Fruit fly (Drosophila melanogaster) whole organism, embryonic: ENCODE results near the gene CG2003.

Experiments
- CG10366 ChIP-seq: fragments of 200-800 bp; sonication (Bioruptor generic); IDR thresholded peaks from 2 replicates; pipeline ENCODE4 v1.3.6; 2022; ENCODE audit warnings: missing biosample characterization, missing genetic modification characterization
- Dip2 ChIP-seq: fragments of 200-800 bp; sonication (Bioruptor generic); IDR thresholded peaks from 2 replicates; pipeline ENCODE4 v1.3.6; 2022; ENCODE audit warnings: missing biosample characterization, missing genetic modification characterization
- Dll ChIP-seq: fragments of 200-800 bp; sonication (Bioruptor generic); IDR thresholded peaks from 4 replicates; pipeline ENCODE4 v1.3.6; 2022; ENCODE audit warnings: missing biosample characterization, missing genetic modification characterization; ENCODE audit not compliant: partially characterized antibody
- Fer2 ChIP-seq: fragments of 200-800 bp; sonication (Bioruptor generic); optimal IDR thresholded peaks from 2 replicates; lab custom pipeline; 2018; ENCODE audit warnings: missing biosample characterization, mild to moderate bottlenecking, missing genetic modification characterization, moderate library complexity
- Opbp ChIP-seq: fragments of 200-800 bp; sonication (Bioruptor generic); IDR thresholded peaks from 3 replicates; pipeline ENCODE4 v1.3.6; 2022; ENCODE audit warnings: missing biosample characterization, missing genetic modification characterization; ENCODE audit not compliant: partially characterized antibody
- Six4 ChIP-seq: fragments of 200-800 bp; sonication (Bioruptor generic); optimal IDR thresholded peaks from 2 replicates; lab custom pipeline; 2016; ENCODE audit warnings: missing biosample characterization, missing genetic modification characterization
- pan ChIP-seq, 4 experiments: fragments of >200 bp in 3 of 4; fragments of 200-800 bp in 1 of 4; sonication (Bioruptor generic) in 1 of 4; optimal IDR thresholded peaks in 3 of 4; IDR thresholded peaks in 1 of 4; 2 replicates each; pipeline versions ENCODE4 v1.3.6 to Lab custom; 2017 to 2022; ENCODE audit warnings: missing biosample characterization in 2 of 4, missing genetic modification characterization in 2 of 4, mixed read lengths in 1 of 4
- tup ChIP-seq: fragments of 200-800 bp; sonication (Bioruptor generic); optimal IDR thresholded peaks from 2 replicates; lab custom pipeline; 2016; ENCODE audit warnings: missing biosample characterization, mild to moderate bottlenecking, missing genetic modification characterization, moderate library complexity

- no peak for TF ChIP-seq Dip2
- TF ChIP-seq pan (optimal IDR thresholded peaks at IDR 0.05; lab: Kevin White, UChicago): no peak
- no peak for TF ChIP-seq pan (GFP tag; optimal IDR thresholded peaks at IDR 0.05 in 1 of 2, IDR thresholded peaks at IDR 0.05 in 1 of 2)
- no peak for TF ChIP-seq Fer2 (tag; lab: Kevin White, UChicago)
- TF ChIP-seq tup (GFP tag; lab: Kevin White, UChicago): no peak
- no peak for TF ChIP-seq Six4
- TF ChIP-seq CG10366 (GFP tag; lab: Robert Waterston, UW): no peak
- no peak for TF ChIP-seq Dll (GFP tag; lab: Robert Waterston, UW)
- TF ChIP-seq Opbp (GFP tag; lab: Robert Waterston, UW): no peak
These were observed 21.7 kb upstream of the CG2003 start for dm6 chr3R:31956264-31956663.
